Fruit fly (Drosophila melanogaster) whole organism, prepupa: Measurements from ENCODE around the gene CG10959.

Experiments
- Blimp-1 ChIP-seq: fragments of 200-800 bp; sonication (Bioruptor generic); optimal IDR thresholded peaks from 3 replicates; lab custom pipeline; 2017; ENCODE audit warnings: missing biosample characterization, missing genetic modification characterization, mild to moderate bottlenecking, moderate library complexity, missing genetic modification reagents
- CG10669 ChIP-seq: fragments of 200-800 bp; sonication (Bioruptor generic); optimal IDR thresholded peaks from 3 replicates; lab custom pipeline; 2018; ENCODE audit warnings: missing biosample characterization, mild to moderate bottlenecking, missing genetic modification characterization, moderate library complexity
- CG15336 ChIP-seq: fragments of 200-800 bp; sonication (Bioruptor generic); IDR thresholded peaks from 2 replicates; pipeline ENCODE4 v1.3.6; 2022; ENCODE audit warnings: missing biosample characterization, missing genetic modification characterization
- CG16779 ChIP-seq: fragments of 200-800 bp; sonication (Bioruptor generic); optimal IDR thresholded peaks from 3 replicates; lab custom pipeline; 2017; ENCODE audit warnings: missing biosample characterization, mild to moderate bottlenecking, missing genetic modification characterization
- CG31627 ChIP-seq: fragments of 200-800 bp; sonication (Bioruptor generic); optimal IDR thresholded peaks from 3 replicates; lab custom pipeline; 2016; ENCODE audit warnings: missing biosample characterization, missing genetic modification characterization
- CG32006 ChIP-seq: fragments of 200-800 bp; sonication (Bioruptor generic); optimal IDR thresholded peaks from 3 replicates; lab custom pipeline; 2017; ENCODE audit warnings: missing biosample characterization, mild to moderate bottlenecking, missing genetic modification characterization
- CG3919 ChIP-seq: fragments of 200-800 bp; sonication (Bioruptor generic); optimal IDR thresholded peaks from 3 replicates; lab custom pipeline; 2016; ENCODE audit warnings: missing biosample characterization, missing genetic modification characterization
- CG4318 ChIP-seq: fragments of 200-800 bp; sonication (Bioruptor generic); optimal IDR thresholded peaks from 3 replicates; lab custom pipeline; 2017; ENCODE audit warnings: missing biosample characterization, mild to moderate bottlenecking, missing genetic modification characterization
- CG6163 ChIP-seq: fragments of 200-800 bp; sonication (Bioruptor generic); IDR thresholded peaks from 3 replicates; pipeline ENCODE4 v1.3.6; 2022; ENCODE audit warnings: missing biosample characterization, missing genetic modification characterization
- CG6276 ChIP-seq: fragments of 200-800 bp; sonication (Bioruptor generic); optimal IDR thresholded peaks from 2 replicates; lab custom pipeline; 2017; ENCODE audit warnings: missing biosample characterization, mild to moderate bottlenecking, missing genetic modification characterization
- CG6792 ChIP-seq: fragments of 200-800 bp; sonication (Bioruptor generic); optimal IDR thresholded peaks from 3 replicates; lab custom pipeline; 2016; ENCODE audit warnings: missing biosample characterization, missing genetic modification characterization
- Eip78C ChIP-seq: fragments of 200-800 bp; sonication (Bioruptor generic); peaks from one replicate; lab custom pipeline; 2016; ENCODE audit warnings: missing biosample characterization, missing genetic modification characterization
- Eip93F ChIP-seq: fragments of 200-800 bp; sonication (Bioruptor generic); optimal IDR thresholded peaks from 2 replicates; lab custom pipeline; 2016; ENCODE audit warnings: missing biosample characterization, mild to moderate bottlenecking, missing genetic modification characterization
- Ets96B ChIP-seq: fragments of 200-800 bp; optimal IDR thresholded peaks from 2 replicates; lab custom pipeline; 2019; ENCODE audit warnings: missing biosample characterization, mild to moderate bottlenecking, missing genetic modification characterization, moderate library complexity
- Hr39 ChIP-seq: fragments of 200-800 bp; sonication (Bioruptor generic); optimal IDR thresholded peaks from 2 replicates; lab custom pipeline; 2016; ENCODE audit warnings: missing biosample characterization, missing genetic modification characterization
- Met ChIP-seq: fragments of 200-800 bp; sonication (Bioruptor generic); optimal IDR thresholded peaks from 3 replicates; lab custom pipeline; 2016; ENCODE audit warnings: missing biosample characterization, missing genetic modification characterization
- OdsH ChIP-seq: fragments of 200-800 bp; sonication (Bioruptor generic); optimal IDR thresholded peaks from 3 replicates; lab custom pipeline; 2016; ENCODE audit warnings: missing biosample characterization, missing genetic modification characterization
- Sox102F ChIP-seq: fragments of 200-800 bp; sonication (Bioruptor generic); optimal IDR thresholded peaks from 2 replicates; lab custom pipeline; 2016; ENCODE audit warnings: missing biosample characterization, mild to moderate bottlenecking, missing genetic modification characterization
- achi ChIP-seq: fragments of 200-800 bp; sonication (Bioruptor generic); optimal IDR thresholded peaks from 3 replicates; lab custom pipeline; 2016; ENCODE audit warnings: missing biosample characterization, missing genetic modification characterization
- acj6 ChIP-seq: fragments of 200-800 bp; sonication (Bioruptor generic); optimal IDR thresholded peaks from 3 replicates; lab custom pipeline; 2016; ENCODE audit warnings: missing biosample characterization, missing genetic modification characterization
- cyc ChIP-seq: fragments of 200-800 bp; sonication (Bioruptor generic); optimal IDR thresholded peaks from 3 replicates; lab custom pipeline; 2016; ENCODE audit warnings: missing biosample characterization, missing genetic modification characterization
- dac ChIP-seq: fragments of 200-800 bp; sonication (Bioruptor generic); optimal IDR thresholded peaks from 2 replicates; lab custom pipeline; 2017; ENCODE audit warnings: missing biosample characterization, mild to moderate bottlenecking, missing genetic modification characterization
- eg ChIP-seq: fragments of 200-800 bp; sonication (Bioruptor generic); IDR thresholded peaks from 3 replicates; pipeline ENCODE4 v1.3.6; 2022; ENCODE audit warnings: missing biosample characterization, missing genetic modification characterization
- esn ChIP-seq: fragments of 200-800 bp; sonication (Bioruptor generic); optimal IDR thresholded peaks from 2 replicates; lab custom pipeline; 2016; ENCODE audit warnings: missing biosample characterization, mild to moderate bottlenecking, missing genetic modification characterization, moderate library complexity
- fkh ChIP-seq: fragments of 200-800 bp; sonication (Bioruptor generic); optimal IDR thresholded peaks from 3 replicates; lab custom pipeline; 2017; ENCODE audit warnings: missing biosample characterization, mild to moderate bottlenecking, missing genetic modification characterization, moderate library complexity
- lz ChIP-seq: fragments of 200-800 bp; sonication (Bioruptor generic); optimal IDR thresholded peaks from 3 replicates; lab custom pipeline; 2016; ENCODE audit warnings: missing biosample characterization, missing genetic modification characterization
- net ChIP-seq: fragments of 200-800 bp; sonication (Bioruptor generic); optimal IDR thresholded peaks from 3 replicates; lab custom pipeline; 2016; ENCODE audit warnings: missing biosample characterization, missing genetic modification characterization
- pdm3 ChIP-seq: fragments of 200-800 bp; sonication (Bioruptor generic); optimal IDR thresholded peaks from 3 replicates; lab custom pipeline; 2016; ENCODE audit warnings: missing biosample characterization, missing genetic modification characterization
- ss ChIP-seq, 2 experiments: fragments of 200-800 bp; sonication (Bioruptor generic); optimal IDR thresholded peaks; 2 replicates in 1 of 2; 3 replicates in 1 of 2; lab custom pipeline; 2017 to 2018; ENCODE audit warnings: mild to moderate bottlenecking in 2 of 2, missing biosample characterization in 2 of 2, missing genetic modification characterization in 2 of 2, moderate library complexity in 1 of 2
- svp ChIP-seq: fragments of 200-800 bp; sonication (Bioruptor generic); peaks from one replicate; lab custom pipeline; 2016; ENCODE audit warnings: missing biosample characterization, missing genetic modification characterization
- topi ChIP-seq: fragments of 200-800 bp; sonication (Bioruptor generic); optimal IDR thresholded peaks from 3 replicates; lab custom pipeline; 2016; ENCODE audit warnings: missing biosample characterization, missing genetic modification characterization

CG10959 gene

DNA sequence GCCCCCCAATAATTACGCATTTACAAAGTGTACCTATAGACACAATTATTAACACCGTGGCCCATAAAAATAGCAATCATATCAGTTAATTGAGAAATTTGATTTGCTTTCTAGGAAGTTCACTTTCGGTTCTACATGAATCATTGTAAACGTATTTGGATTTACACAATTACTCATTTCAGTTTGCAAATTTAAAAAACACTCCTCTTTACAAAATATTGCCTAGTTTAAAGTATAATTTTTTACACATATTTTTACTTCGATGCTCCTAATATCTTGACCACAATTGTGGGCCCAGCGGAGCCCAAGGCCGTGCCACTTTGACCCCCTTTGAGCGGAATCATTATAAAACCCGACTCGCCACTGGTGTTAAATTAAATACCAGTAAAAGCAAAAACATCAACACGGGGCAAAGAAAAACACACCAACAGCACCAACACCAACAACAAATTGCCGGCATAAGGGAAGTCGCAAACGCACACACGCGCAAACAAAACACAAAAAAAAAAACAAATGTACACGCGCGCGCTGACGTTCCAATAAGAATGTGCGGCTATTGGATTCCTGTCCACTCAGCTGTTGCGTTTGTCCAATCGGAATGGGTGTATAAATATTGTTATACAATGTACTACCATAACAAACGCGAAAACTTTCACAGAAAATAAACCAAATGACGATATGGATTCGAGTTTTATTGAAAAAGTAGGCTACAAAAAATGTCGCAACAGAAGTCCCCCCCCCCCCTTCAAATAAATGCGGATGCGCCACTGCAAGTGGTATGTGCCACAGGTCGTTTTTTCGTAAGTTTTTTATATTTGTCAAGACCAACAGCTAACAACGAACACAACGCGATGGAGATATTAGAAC, 33.9 kb upstream of the CG10959 start:
- TF ChIP-seq cyc (peak; percentile 10), CG6276 (GFP tag; lab: Kevin White, UChicago) (no peak), CG4318 (GFP tag; lab: Kevin White, UChicago) (no peak), esn (GFP tag; lab: Kevin White, UChicago) (peak; percentile 5), topi (GFP tag; lab: Kevin White, UChicago) (no peak), pdm3 (GFP tag; lab: Kevin White, UChicago) (peak; percentile 8), CG6163 (GFP tag; lab: Robert Waterston, UW) (peak; percentile 28; the same call in 1 of the 3 replicates), acj6 (peak; percentile 13), Hr39 (GFP tag; lab: Kevin White, UChicago) (peak; percentile 40), CG31627 (GFP tag; lab: Kevin White, UChicago) (peak; percentile 31), dac (GFP tag; lab: Kevin White, UChicago) (no peak), Met (GFP tag; lab: Kevin White, UChicago) (peak; percentile 64), CG15336 (GFP tag; lab: Robert Waterston, UW) (0 out of 2 replicates have a peak, but pooled peaks have one; percentile 33), OdsH (peak; percentile 7), net (GFP tag; lab: Kevin White, UChicago) (no peak), Ets96B (tag; lab: Kevin White, UChicago) (peak; percentile 6), CG10669 (GFP tag; lab: Kevin White, UChicago) (peak; percentile 25), eg (GFP tag; lab: Robert Waterston, UW) (peak; percentile 56), Sox102F (GFP tag; lab: Kevin White, UChicago) (peak; percentile 7), fkh (GFP tag; lab: Kevin White, UChicago) (peak; percentile 37), CG32006 (GFP tag; lab: Kevin White, UChicago) (peak; percentile 23), achi (GFP tag; lab: Kevin White, UChicago) (peak; percentile 33), CG3919 (GFP tag; lab: Kevin White, UChicago) (peak; percentile 18), lz (peak; percentile 23), Eip93F (no peak)

DNA sequence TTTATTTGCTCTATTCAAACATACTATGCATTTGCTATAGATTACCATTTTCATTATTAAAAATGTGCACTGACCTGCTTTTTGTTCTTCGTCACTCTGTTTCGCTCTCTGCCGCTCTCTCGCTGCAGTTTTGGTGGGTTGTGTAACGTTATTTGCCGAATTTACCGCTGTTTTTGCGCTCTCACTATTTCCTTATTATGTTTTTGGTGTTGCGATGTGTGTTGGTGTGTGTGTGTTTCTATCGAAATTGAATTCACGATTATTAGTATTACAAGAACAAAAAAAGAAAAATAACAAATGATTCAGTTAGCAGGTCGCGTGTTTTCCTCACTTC, 33.3 kb upstream of the CG10959 start:
- TF ChIP-seq lz (no peak), svp (GFP tag; lab: Kevin White, UChicago) (no peak), Blimp-1 (GFP tag; lab: Kevin White, UChicago) (no peak), CG6792 (GFP tag; lab: Kevin White, UChicago) (no peak)

DNA sequence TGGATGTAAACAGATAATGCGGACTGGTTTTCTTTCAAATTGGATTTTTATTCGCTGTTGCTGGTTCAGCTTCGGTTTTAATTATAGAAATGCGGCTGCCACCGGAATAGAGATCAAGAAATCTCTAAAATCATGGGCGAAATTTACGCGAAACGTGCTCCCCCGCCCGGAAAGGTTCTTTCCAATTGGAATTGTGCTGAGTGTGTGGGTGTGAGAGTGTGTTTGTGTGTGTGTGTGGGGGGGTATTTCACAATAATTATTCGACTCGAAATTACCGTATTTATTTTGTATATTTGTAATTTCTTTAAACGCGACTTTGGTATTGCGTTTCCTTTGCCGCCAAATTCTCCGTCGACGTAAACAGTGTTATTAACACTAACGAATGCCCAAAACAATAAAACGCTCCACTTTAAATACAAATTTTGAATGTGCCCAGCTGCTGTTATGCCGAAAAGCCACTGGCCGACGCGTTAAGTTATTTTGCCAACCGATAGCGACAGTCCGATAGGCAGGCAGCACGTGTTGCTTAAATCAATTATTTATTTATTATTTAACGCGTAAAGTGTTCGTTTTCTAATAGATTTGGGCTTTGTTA, 32.8 kb upstream of the CG10959 start, which contains the start of gene Gclc:
Gene Gclc, minus strand, starts transcription at position 431 of the 595 bp plus-strand sequence.
- TF ChIP-seq CG32006 (GFP tag; lab: Kevin White, UChicago) (no peak), Eip78C (GFP tag; lab: Kevin White, UChicago) (peak; percentile 84), fkh (GFP tag; lab: Kevin White, UChicago) (peak; percentile 5), CG16779 (peak; percentile 3), CG6276 (GFP tag; lab: Kevin White, UChicago) (peak; percentile 4)

DNA sequence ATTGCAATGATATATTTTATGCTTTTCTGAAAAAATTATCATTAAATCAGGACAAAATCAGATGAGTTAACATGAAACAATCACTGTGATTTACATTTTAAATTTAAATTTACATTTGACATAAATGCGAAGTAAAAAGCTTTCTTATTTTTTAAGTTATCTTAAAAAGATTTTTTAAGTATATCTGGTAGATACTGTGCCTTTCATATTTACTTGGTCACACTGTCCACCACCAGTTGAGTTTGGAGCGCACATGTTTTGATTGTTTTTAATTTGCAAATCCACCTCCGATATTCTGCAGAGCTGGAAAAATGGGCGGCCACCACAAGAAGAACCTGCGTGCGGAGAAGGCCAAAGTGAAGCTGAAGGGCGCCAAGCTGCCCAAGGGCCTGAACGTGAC, 31.8 kb upstream of the CG10959 start, which contains the start of gene CG1575:
Gene CG1575, plus strand, starts transcription at position 200 of the 400 bp plus-strand sequence.
- TF ChIP-seq ss (GFP tag; optimal IDR thresholded peaks at IDR 0.05; lab: Kevin White, UChicago) (no peak), Hr39 (GFP tag; lab: Kevin White, UChicago) (no peak), lz (no peak)
- TF ChIP-seq, all 60 proteins: peak for 0

DNA sequence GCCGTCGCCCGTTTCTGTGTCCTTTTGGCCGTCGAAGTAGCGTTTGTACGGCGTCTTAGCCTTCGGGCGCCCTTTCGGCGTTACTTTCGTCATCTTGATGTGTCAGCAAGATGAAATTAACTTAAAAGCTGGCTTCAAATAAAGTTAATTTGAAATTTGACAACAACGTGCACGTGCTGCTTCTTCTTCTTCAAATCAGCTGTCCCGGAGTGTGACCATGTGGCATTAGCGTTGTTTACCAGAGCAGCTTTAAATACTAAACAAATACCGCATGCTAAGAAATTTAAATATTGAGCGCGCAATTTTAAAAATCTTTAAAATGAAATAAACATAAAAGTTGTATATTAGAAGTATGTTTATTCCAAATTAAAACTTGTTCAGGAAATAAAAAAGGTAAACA, 27.6 kb upstream of the CG10959 start, which contains the start of gene CG2260:
Gene CG2260, minus strand, starts transcription at position 209 of the 400 bp plus-strand sequence.
- TF ChIP-seq Eip78C (GFP tag; lab: Kevin White, UChicago) (peak; percentile 39), CG16779 (no peak)
